Worm (Caenorhabditis elegans) whole organism, L3 larva: ENCODE measurements around the gene Y45F10B.13.
"Not testable (repeated sequence)": the region's sequence is repeated elsewhere in the genome, so short reads cannot be mapped to it uniquely, and the experiment has no call there.

Experiments
- ZK546.5 ChIP-seq: sonication (generic microtip); optimal IDR thresholded peaks from 2 replicates; lab custom pipeline; 2017; ENCODE audit warnings: missing biosample characterization, missing genetic modification characterization
- aly-2 ChIP-seq: fragments of 150-350 bp; optimal IDR thresholded peaks from 2 replicates; lab custom pipeline; 2014; ENCODE audit warnings: missing biosample characterization, missing genetic modification characterization
- ceh-16 ChIP-seq: sonication (generic microtip); optimal IDR thresholded peaks from 2 replicates; lab custom pipeline; 2017; ENCODE audit warnings: missing biosample characterization, missing genetic modification characterization
- ceh-82 ChIP-seq: fragments of 150-350 bp; optimal IDR thresholded peaks from 2 replicates; lab custom pipeline; 2014; ENCODE audit warnings: missing biosample characterization, missing genetic modification characterization
- ceh-9 ChIP-seq: sonication (generic microtip); optimal IDR thresholded peaks from 2 replicates; lab custom pipeline; 2018; ENCODE audit warnings: missing biosample characterization, missing genetic modification characterization
- daf-12 ChIP-seq: fragments of 150-350 bp; optimal IDR thresholded peaks from 2 replicates; lab custom pipeline; 2014; ENCODE audit warnings: missing biosample characterization, missing genetic modification reagents, missing genetic modification characterization
- elt-1 ChIP-seq: fragments of 150-350 bp; optimal IDR thresholded peaks from 2 replicates; lab custom pipeline; 2014; ENCODE audit warnings: missing biosample characterization, missing genetic modification characterization
- elt-2 ChIP-seq: sonication (generic microtip); optimal IDR thresholded peaks from 2 replicates; lab custom pipeline; 2016; ENCODE audit warnings: missing genetic modification reagents, mild to moderate bottlenecking, missing genetic modification characterization, missing compliant biosample characterization
- elt-3 ChIP-seq, 3 experiments: fragments of 150-350 bp in 1 of 3; sonication (generic microtip) in 2 of 3; optimal IDR thresholded peaks; 2 replicates in 2 of 3; 4 replicates in 1 of 3; lab custom pipeline; 2014 to 2017; ENCODE audit warnings: missing biosample characterization in 3 of 3, missing genetic modification characterization in 3 of 3
- fkh-10 ChIP-seq: sonication (generic microtip); optimal IDR thresholded peaks from 2 replicates; lab custom pipeline; 2017; ENCODE audit warnings: missing biosample characterization, missing genetic modification reagents, missing genetic modification characterization
- fkh-2 ChIP-seq: fragments of 150-350 bp; optimal IDR thresholded peaks from 2 replicates; lab custom pipeline; 2014; ENCODE audit warnings: missing biosample characterization, missing genetic modification reagents, missing genetic modification characterization
- fos-1 ChIP-seq: fragments of 150-350 bp; optimal IDR thresholded peaks from 2 replicates; lab custom pipeline; 2014; ENCODE audit warnings: missing biosample characterization, missing genetic modification characterization
- hmg-11 ChIP-seq: sonication (generic microtip); optimal IDR thresholded peaks from 2 replicates; lab custom pipeline; 2016; ENCODE audit warnings: missing genetic modification characterization, missing compliant biosample characterization
- jun-1 ChIP-seq: fragments of 150-350 bp; optimal IDR thresholded peaks from 2 replicates; lab custom pipeline; 2014; ENCODE audit warnings: missing biosample characterization, missing genetic modification reagents, missing genetic modification characterization
- lin-15B ChIP-seq: fragments of 150-350 bp; optimal IDR thresholded peaks from 2 replicates; lab custom pipeline; 2014; ENCODE audit warnings: missing biosample characterization, missing genetic modification characterization
- lin-39 ChIP-seq: fragments of 150-350 bp; optimal IDR thresholded peaks from 2 replicates; lab custom pipeline; 2018; ENCODE audit warnings: missing biosample characterization, missing genetic modification reagents, missing genetic modification characterization
- lsy-12 ChIP-seq: sonication (generic microtip); optimal IDR thresholded peaks from 2 replicates; lab custom pipeline; 2016; ENCODE audit warnings: mild to moderate bottlenecking, missing genetic modification characterization, missing compliant biosample characterization
- nfya-1 ChIP-seq: sonication (generic microtip); optimal IDR thresholded peaks from 2 replicates; lab custom pipeline; 2017; ENCODE audit warnings: missing genetic modification characterization, mild to moderate bottlenecking, missing compliant biosample characterization, antibody characterized with exemption, moderate library complexity; ENCODE audit not compliant: insufficient read depth
- nhr-23 ChIP-seq: fragments of 150-350 bp; optimal IDR thresholded peaks from 2 replicates; lab custom pipeline; 2014; ENCODE audit warnings: missing biosample characterization, missing genetic modification reagents, missing genetic modification characterization
- nhr-237 ChIP-seq: fragments of 150-350 bp; optimal IDR thresholded peaks from 2 replicates; lab custom pipeline; 2014; ENCODE audit warnings: missing biosample characterization, missing genetic modification characterization
- nhr-25 ChIP-seq: sonication (generic microtip); optimal IDR thresholded peaks from 2 replicates; lab custom pipeline; 2017; ENCODE audit warnings: missing biosample characterization, missing genetic modification characterization
- nhr-43 ChIP-seq: sonication (generic microtip); optimal IDR thresholded peaks from 2 replicates; lab custom pipeline; 2016; ENCODE audit warnings: mild to moderate bottlenecking, missing genetic modification characterization, missing compliant biosample characterization; ENCODE audit not compliant: poor library complexity, severe bottlenecking
- nhr-67 ChIP-seq: fragments of 150-350 bp; optimal IDR thresholded peaks from 2 replicates; lab custom pipeline; 2014; ENCODE audit warnings: missing biosample characterization, missing genetic modification characterization
- nhr-77 ChIP-seq: fragments of 150-350 bp; optimal IDR thresholded peaks from 2 replicates; lab custom pipeline; 2014; ENCODE audit warnings: missing biosample characterization, missing genetic modification characterization
- pqm-1 ChIP-seq: fragments of 150-350 bp; optimal IDR thresholded peaks from 2 replicates; lab custom pipeline; 2017; ENCODE audit warnings: missing biosample characterization, missing genetic modification characterization, inconsistent platforms
- sea-2 ChIP-seq: fragments of 150-350 bp; sonication (generic microtip); optimal IDR thresholded peaks from 4 replicates; lab custom pipeline; 2014; ENCODE audit warnings: missing biosample characterization, missing genetic modification reagents, missing genetic modification characterization
- skn-1 ChIP-seq: fragments of 150-350 bp; optimal IDR thresholded peaks from 2 replicates; lab custom pipeline; 2014; ENCODE audit warnings: missing biosample characterization, missing genetic modification characterization
- snpc-4 ChIP-seq: fragments of 150-350 bp; optimal IDR thresholded peaks from 2 replicates; lab custom pipeline; 2014; ENCODE audit warnings: missing biosample characterization, missing genetic modification characterization
- unc-39 ChIP-seq: sonication (generic microtip); optimal IDR thresholded peaks from 4 replicates; lab custom pipeline; 2017; ENCODE audit warnings: missing biosample characterization, missing genetic modification characterization
- unc-62 ChIP-seq: fragments of 150-350 bp; sonication (generic microtip); optimal IDR thresholded peaks from 4 replicates; lab custom pipeline; 2014; ENCODE audit warnings: missing biosample characterization, missing genetic modification reagents, missing genetic modification characterization
- zag-1 ChIP-seq: fragments of 150-350 bp; optimal IDR thresholded peaks from 2 replicates; lab custom pipeline; 2014; ENCODE audit warnings: missing biosample characterization, missing genetic modification characterization
- ztf-11 ChIP-seq: fragments of 150-350 bp; optimal IDR thresholded peaks from 2 replicates; lab custom pipeline; 2014; ENCODE audit warnings: missing biosample characterization, missing genetic modification characterization
- ztf-4 ChIP-seq: fragments of 150-350 bp; optimal IDR thresholded peaks from 2 replicates; lab custom pipeline; 2014; ENCODE audit warnings: missing biosample characterization, missing genetic modification characterization

The Y45F10B.13 gene

ce11 chrIV:13578953-13579352, 17.4 kb upstream of the Y45F10B.13 start, which contains the start of gene sru-16:
Gene sru-16, plus strand, starts transcription at chrIV:13579253.
- TF ChIP-seq skn-1 (tag; lab: Kevin White, UChicago); unc-62 (GFP tag; lab: Kevin White, UChicago); hmg-11: not testable (repeated sequence)

DNA sequence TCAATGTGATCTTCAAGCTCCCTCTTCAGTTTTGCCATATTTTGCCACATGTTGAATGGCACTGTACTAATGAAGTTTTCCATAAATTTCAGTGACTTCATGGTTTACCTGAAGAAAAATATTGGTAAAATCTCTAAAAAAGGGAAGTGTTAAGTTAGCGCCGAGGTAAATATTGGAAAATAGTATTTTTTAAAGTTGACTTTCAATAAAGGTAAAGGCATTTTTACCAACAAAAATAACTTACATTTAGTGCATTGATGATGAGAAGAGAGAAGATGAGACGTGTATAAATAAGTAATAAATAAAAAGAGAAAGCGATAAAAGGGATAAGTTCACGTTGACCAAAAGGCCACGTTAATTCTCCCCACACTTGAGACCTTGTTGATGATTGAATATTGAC, 16.6 kb upstream of the Y45F10B.13 start, which contains the start of gene Y45F10B.8:
Y45F10B.8 (minus strand) TSS at position 101 of the 400 bp plus-strand sequence.
- TF ChIP-seq ceh-82, nhr-43, daf-12 (tag; lab: Kevin White, UChicago): not testable (repeated sequence)

DNA sequence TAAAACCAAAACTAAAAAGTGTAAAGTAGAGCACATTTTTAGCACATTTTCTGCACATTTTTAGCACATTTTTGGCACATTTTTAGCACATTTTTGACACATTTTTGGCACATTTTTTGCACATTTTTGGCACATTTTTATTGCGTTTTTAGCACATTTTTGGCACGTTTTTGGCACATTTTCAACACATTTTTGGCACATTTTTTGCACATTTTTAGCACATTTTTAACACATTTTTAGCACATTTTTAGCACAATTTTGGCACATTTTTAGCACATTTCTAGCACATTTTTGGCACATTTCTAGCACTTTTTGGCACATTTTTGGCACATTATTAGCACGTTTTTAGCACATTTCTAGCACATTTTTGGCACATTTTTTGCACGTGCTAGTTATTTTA, 14.1 kb upstream of the Y45F10B.13 start:
- TF ChIP-seq elt-2 (tag; lab: Kevin White, UChicago) (no peak), nfya-1 (no peak), ztf-4 (tag; lab: Kevin White, UChicago) (no peak), skn-1 (tag; lab: Kevin White, UChicago) (no peak), ceh-9 (no peak), nhr-43 (tag; lab: Kevin White, UChicago) (no peak), ZK546.5 (tag; lab: Kevin White, UChicago) (no peak), elt-3 (tag; optimal IDR thresholded peaks at IDR 0.05; lab: Kevin White, UChicago) (no peak), ceh-16 (tag; lab: Kevin White, UChicago) (no peak), nhr-67 (tag; lab: Kevin White, UChicago) (no peak), lin-39 (tag; lab: Kevin White, UChicago) (no peak), nhr-77 (tag; lab: Kevin White, UChicago) (no peak), pqm-1 (no peak), ztf-11 (tag; lab: Kevin White, UChicago) (no peak)

ce11 chrIV:13574733-13575132, 13.2 kb upstream of the Y45F10B.13 start, which contains the start of gene srd-10:
Gene srd-10, plus strand, starts transcription at chrIV:13575033.
- TF ChIP-seq lin-39 (tag; lab: Kevin White, UChicago): no peak
- TF ChIP-seq aly-2: no peak
- TF ChIP-seq nfya-1: no peak
- TF ChIP-seq lin-15B (tag; lab: Kevin White, UChicago): no peak
- no peak for TF ChIP-seq skn-1 (tag; lab: Kevin White, UChicago)
- no peak for TF ChIP-seq fkh-2
- TF ChIP-seq unc-39 (tag; lab: Kevin White, UChicago): no peak
- no peak for TF ChIP-seq nhr-237 (tag; lab: Kevin White, UChicago)
- no peak for TF ChIP-seq jun-1 (tag; lab: Kevin White, UChicago)
- no peak for TF ChIP-seq fos-1 (tag; lab: Kevin White, UChicago)
- no peak for TF ChIP-seq sea-2 (GFP tag; lab: Kevin White, UChicago)
- TF ChIP-seq snpc-4 (tag; lab: Kevin White, UChicago): no peak
- TF ChIP-seq elt-1 (tag; lab: Kevin White, UChicago): no peak

ce11 chrIV:13564284-13564683, 2.8 kb upstream of the Y45F10B.13 start:
- no peak for TF ChIP-seq zag-1
- no peak for TF ChIP-seq nfya-1
- no peak for TF ChIP-seq ztf-4 (tag; lab: Kevin White, UChicago)
- peak; percentile 56 for TF ChIP-seq fkh-10 (GFP tag; lab: Kevin White, UChicago)
- no peak for TF ChIP-seq nhr-23 (tag; lab: Kevin White, UChicago)

DNA sequence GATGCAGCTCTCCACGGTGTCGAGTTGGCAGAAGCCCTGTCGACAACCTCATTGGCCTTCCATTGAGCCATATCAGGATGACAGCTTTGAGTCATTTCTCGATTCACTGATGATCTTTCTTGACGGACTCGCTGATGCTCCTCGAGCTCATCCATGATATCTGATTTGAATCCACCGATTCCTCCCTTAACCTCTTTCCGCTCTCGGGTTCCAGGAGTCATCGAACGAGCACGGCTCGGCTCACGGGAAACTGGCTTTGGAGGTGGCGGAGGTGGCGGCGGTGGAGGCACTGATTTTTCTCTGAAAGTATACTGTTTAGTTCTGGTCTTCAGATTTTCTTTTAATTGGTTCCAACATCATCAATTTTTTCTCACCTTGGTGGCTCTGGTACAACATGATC, 2.5 kb downstream of the Y45F10B.13 start:
- TF ChIP-seq lsy-12 (no peak), nhr-25 (no peak)
- TF ChIP-seq, all 47 proteins: peak for 0
